Worm (Caenorhabditis elegans): ENCODE data around the gene Y50D4C.3.

Y50D4C.3 gene

ce11 chrV:911474-911873, 33.6 kb downstream of the Y50D4C.3 start, which contains the start of gene adh-5:
Gene adh-5, plus strand, starts transcription at chrV:911774.
- no peak for TF ChIP-seq alr-1 (tag; optimal IDR thresholded peaks at IDR 0.05)
- TF ChIP-seq nhr-77 (tag; optimal IDR thresholded peaks at IDR 0.05), result no peak
- TF ChIP-seq lsy-2 (tag; optimal IDR thresholded peaks at IDR 0.05), result no peak
- TF ChIP-seq lin-39 (tag; optimal IDR thresholded peaks at IDR 0.05), result no peak
- no peak for TF ChIP-seq ztf-11 (tag; optimal IDR thresholded peaks at IDR 0.05)
- TF ChIP-seq nhr-12 (tag; optimal IDR thresholded peaks at IDR 0.05), result no peak
- no peak for TF ChIP-seq C34F6.9 (tag; optimal IDR thresholded peaks at IDR 0.05)
- no peak for TF ChIP-seq ztf-1 (GFP tag; conservative IDR thresholded peaks at IDR 0.05)
- TF ChIP-seq unc-55 (GFP tag; optimal IDR thresholded peaks at IDR 0.05), result no peak
- no peak for TF ChIP-seq snpc-4 (tag; optimal IDR thresholded peaks at IDR 0.05)
- no peak for TF ChIP-seq ceh-82 (tag; optimal IDR thresholded peaks at IDR 0.05)
- no peak for TF ChIP-seq unc-62 (GFP tag; optimal IDR thresholded peaks at IDR 0.05)
- TF ChIP-seq nhr-10 (tag; optimal IDR thresholded peaks at IDR 0.05), result no peak
- no peak for TF ChIP-seq blmp-1 (tag; optimal IDR thresholded peaks at IDR 0.05; ENCODE audit: insufficient read depth)
- no peak for TF ChIP-seq nhr-6 (tag; optimal IDR thresholded peaks at IDR 0.05)
- TF ChIP-seq skn-1 (tag; optimal IDR thresholded peaks at IDR 0.05), result no peak
- TF ChIP-seq crh-2 (tag; optimal IDR thresholded peaks at IDR 0.05), result no peak

ce11 chrV:910588-910987, 34.5 kb downstream of the Y50D4C.3 start:
- TF ChIP-seq fos-1 (tag; optimal IDR thresholded peaks at IDR 0.05), result peak; percentile 65
- no peak for TF ChIP-seq unc-39 (tag; optimal IDR thresholded peaks at IDR 0.05)
- peak; percentile 2 for TF ChIP-seq gmeb-1 (tag; optimal IDR thresholded peaks at IDR 0.05)
- TF ChIP-seq ztf-11 (tag; optimal IDR thresholded peaks at IDR 0.05), result no peak
- TF ChIP-seq crh-2 (tag; optimal IDR thresholded peaks at IDR 0.05), result peak; percentile 46

- TF ChIP-seq F13H6.1 (tag; optimal IDR thresholded peaks at IDR 0.05) (no peak), alr-1 (tag; optimal IDR thresholded peaks at IDR 0.05) (no peak), snpc-4 (tag; optimal IDR thresholded peaks at IDR 0.05) (no peak), nhr-21 (tag; optimal IDR thresholded peaks at IDR 0.05) (no peak), ceh-82 (tag; optimal IDR thresholded peaks at IDR 0.05) (no peak), lin-13 (GFP tag; optimal IDR thresholded peaks at IDR 0.05) (no peak), gmeb-1 (tag; optimal IDR thresholded peaks at IDR 0.05) (no peak), nhr-11 (tag; optimal IDR thresholded peaks at IDR 0.05) (no peak), elt-3 (tag; optimal IDR thresholded peaks at IDR 0.05) (no peak)
These were observed 36.4 kb downstream of the Y50D4C.3 start for ce11 chrV:908681-909080.

ce11 chrV:904232-904983, 40.6 kb downstream of the Y50D4C.3 start, which contains the start of gene trm-2A:
Gene trm-2A, plus strand, starts transcription at chrV:904963.
- TF ChIP-seq F13H6.1 (tag; optimal IDR thresholded peaks at IDR 0.05) (peak; percentile 72), gmeb-1 (tag; optimal IDR thresholded peaks at IDR 0.05) (peak; percentile 97), lsy-2 (tag; optimal IDR thresholded peaks at IDR 0.05) (peak; percentile 51 to 88), alr-1 (tag; optimal IDR thresholded peaks at IDR 0.05) (no peak), nhr-25 (tag; optimal IDR thresholded peaks at IDR 0.05) (peak; percentile 71), nhr-12 (tag; optimal IDR thresholded peaks at IDR 0.05) (no peak), lin-11 (tag; optimal IDR thresholded peaks at IDR 0.05) (no peak), ztf-4 (tag; optimal IDR thresholded peaks at IDR 0.05) (peak; percentile 42), mab-5 (tag; optimal IDR thresholded peaks at IDR 0.05) (peak; percentile 26), aly-2 (tag; optimal IDR thresholded peaks at IDR 0.05) (no peak), nhr-77 (tag; optimal IDR thresholded peaks at IDR 0.05) (peak; percentile 14), Y55F3AM.14 (GFP tag; optimal IDR thresholded peaks at IDR 0.05) (no peak), elt-3 (tag; optimal IDR thresholded peaks at IDR 0.05) (no peak), ztf-1 (GFP tag; conservative IDR thresholded peaks at IDR 0.05) (no peak), ztf-11 (tag; optimal IDR thresholded peaks at IDR 0.05) (no peak), C34F6.9 (tag; optimal IDR thresholded peaks at IDR 0.05) (peak; percentile 62), dmd-4 (tag; optimal IDR thresholded peaks at IDR 0.05) (no peak), sma-9 (GFP tag; optimal IDR thresholded peaks at IDR 0.05) (peak; percentile 89), sma-9 (tag; optimal IDR thresholded peaks at IDR 0.05) (no peak), unc-62 (GFP tag; optimal IDR thresholded peaks at IDR 0.05) (no peak), skn-1 (tag; optimal IDR thresholded peaks at IDR 0.05) (no peak), egl-27 (tag; optimal IDR thresholded peaks at IDR 0.05) (peak; percentile 19), unc-55 (GFP tag; optimal IDR thresholded peaks at IDR 0.05) (peak; percentile 80), sem-4 (tag; optimal IDR thresholded peaks at IDR 0.05) (peak; percentile 71), mbf-1 (tag; optimal IDR thresholded peaks at IDR 0.05) (no peak), nhr-129 (tag; optimal IDR thresholded peaks at IDR 0.05) (peak; percentile 69), mdl-1 (tag; optimal IDR thresholded peaks at IDR 0.05) (peak in 1 of 2 experiments; percentile 4), nhr-6 (tag; optimal IDR thresholded peaks at IDR 0.05) (peak; percentile 66), nhr-21 (tag; optimal IDR thresholded peaks at IDR 0.05) (peak; percentile 69), ceh-82 (tag; optimal IDR thresholded peaks at IDR 0.05) (no peak), nhr-10 (tag; optimal IDR thresholded peaks at IDR 0.05) (no peak), lin-39 (tag; optimal IDR thresholded peaks at IDR 0.05) (no peak), crh-2 (tag; optimal IDR thresholded peaks at IDR 0.05) (peak; percentile 79), ZK546.5 (tag; optimal IDR thresholded peaks at IDR 0.05) (no peak), snpc-4 (tag; optimal IDR thresholded peaks at IDR 0.05) (peak; percentile 59), blmp-1 (tag; optimal IDR thresholded peaks at IDR 0.05; ENCODE audit: insufficient read depth) (peak; percentile 42), R02D3.7 (tag; optimal IDR thresholded peaks at IDR 0.05) (no peak), lin-13 (GFP tag; optimal IDR thresholded peaks at IDR 0.05) (peak; percentile 85), elt-1 (tag; optimal IDR thresholded peaks at IDR 0.05) (no peak), zag-1 (tag; optimal IDR thresholded peaks at IDR 0.05) (no peak)

Measured in whole organism, L2 larva.